Worm (Caenorhabditis elegans) whole organism, late embryonic: Measurements from ENCODE around the gene F47B7.3.

Source experiments
- C08G9.2 ChIP-seq: sonication (generic microtip); optimal IDR thresholded peaks from 2 replicates; lab custom pipeline; 2016; ENCODE audit warnings: mild to moderate bottlenecking, missing genetic modification characterization, moderate library complexity, missing compliant biosample characterization
- K09A11.1 ChIP-seq: sonication (generic microtip); optimal IDR thresholded peaks from 2 replicates; lab custom pipeline; 2017; ENCODE audit warnings: antibody characterized with exemption, mild to moderate bottlenecking, missing genetic modification characterization, missing compliant biosample characterization; ENCODE audit not compliant: insufficient read depth
- T23F11.4 ChIP-seq: fragments of 200-800 bp; sonication (Bioruptor generic); optimal IDR thresholded peaks from 2 replicates; lab custom pipeline; 2018; ENCODE audit warnings: mild to moderate bottlenecking, missing genetic modification characterization, missing compliant biosample characterization
- ceh-14 ChIP-seq: sonication (generic microtip); optimal IDR thresholded peaks from 2 replicates; lab custom pipeline; 2016; ENCODE audit warnings: missing genotype, missing genetic modification characterization, missing compliant biosample characterization
- ceh-18 ChIP-seq: sonication (generic microtip); optimal IDR thresholded peaks from 2 replicates; lab custom pipeline; 2016; ENCODE audit warnings: missing genetic modification characterization, missing compliant biosample characterization
- ceh-2 ChIP-seq: sonication (generic microtip); optimal IDR thresholded peaks from 2 replicates; lab custom pipeline; 2016; ENCODE audit warnings: missing genotype, missing genetic modification characterization, missing compliant biosample characterization
- ceh-22 ChIP-seq: sonication (generic microtip); optimal IDR thresholded peaks from 2 replicates; lab custom pipeline; 2017; ENCODE audit warnings: missing biosample characterization, missing genetic modification characterization
- ceh-24 ChIP-seq: sonication (generic microtip); optimal IDR thresholded peaks from 2 replicates; lab custom pipeline; 2016; ENCODE audit warnings: mild to moderate bottlenecking, missing genetic modification characterization, missing compliant biosample characterization
- ceh-30 ChIP-seq: fragments of 150-350 bp; optimal IDR thresholded peaks from 2 replicates; lab custom pipeline; 2014; ENCODE audit warnings: missing biosample characterization, missing genetic modification characterization
- ceh-31 ChIP-seq: sonication (generic microtip); optimal IDR thresholded peaks from 2 replicates; lab custom pipeline; 2016; ENCODE audit warnings: missing genetic modification characterization, missing compliant biosample characterization
- ceh-34 ChIP-seq: sonication (generic microtip); optimal IDR thresholded peaks from 2 replicates; lab custom pipeline; 2016; ENCODE audit warnings: mild to moderate bottlenecking, missing genetic modification characterization, missing compliant biosample characterization
- ceh-45 ChIP-seq: fragments of 200-800 bp; sonication (Bioruptor generic); IDR thresholded peaks from 2 replicates; pipeline ENCODE4 v1.3.6; 2022; ENCODE audit warnings: missing genetic modification reagents, missing genetic modification characterization, missing compliant biosample characterization
- ceh-48 ChIP-seq: sonication (generic microtip); optimal IDR thresholded peaks from 2 replicates; lab custom pipeline; 2016; ENCODE audit warnings: missing genetic modification characterization, inconsistent platforms, missing compliant biosample characterization
- dve-1 ChIP-seq: sonication (generic microtip); optimal IDR thresholded peaks from 2 replicates; lab custom pipeline; 2017; ENCODE audit warnings: antibody characterized with exemption, mild to moderate bottlenecking, missing genetic modification characterization, missing compliant biosample characterization
- elt-2 ChIP-seq: sonication (generic microtip); optimal IDR thresholded peaks from 2 replicates; lab custom pipeline; 2016; ENCODE audit warnings: missing genetic modification reagents, missing genetic modification characterization, missing compliant biosample characterization
- eyg-1 ChIP-seq: sonication (generic microtip); optimal IDR thresholded peaks from 2 replicates; lab custom pipeline; 2016; ENCODE audit warnings: missing genotype, missing genetic modification characterization, missing compliant biosample characterization
- gmeb-2 ChIP-seq: sonication (generic microtip); optimal IDR thresholded peaks from 2 replicates; lab custom pipeline; 2016; ENCODE audit warnings: missing genetic modification characterization, inconsistent platforms, missing compliant biosample characterization
- hlh-13 ChIP-seq: fragments of 200-800 bp; sonication (Bioruptor generic); optimal IDR thresholded peaks from 2 replicates; lab custom pipeline; 2018; ENCODE audit warnings: mild to moderate bottlenecking, missing genetic modification characterization, missing compliant biosample characterization
- hlh-15 ChIP-seq: sonication (generic microtip); optimal IDR thresholded peaks from 2 replicates; lab custom pipeline; 2016; ENCODE audit warnings: missing genetic modification characterization, missing compliant biosample characterization
- hlh-30 ChIP-seq: sonication (generic microtip); optimal IDR thresholded peaks from 2 replicates; lab custom pipeline; 2017; ENCODE audit warnings: antibody characterized with exemption, missing genetic modification characterization, missing compliant biosample characterization; ENCODE audit not compliant: insufficient read depth
- lim-6 ChIP-seq: sonication (generic microtip); optimal IDR thresholded peaks from 2 replicates; lab custom pipeline; 2016; ENCODE audit warnings: missing genetic modification characterization, missing compliant biosample characterization
- mec-3 ChIP-seq: sonication (generic microtip); optimal IDR thresholded peaks from 2 replicates; lab custom pipeline; 2016; ENCODE audit warnings: borderline replicate concordance, missing genetic modification characterization, missing compliant biosample characterization
- nfya-1 ChIP-seq: sonication (generic microtip); optimal IDR thresholded peaks from 2 replicates; lab custom pipeline; 2017; ENCODE audit warnings: missing genetic modification characterization, mild to moderate bottlenecking, missing compliant biosample characterization, antibody characterized with exemption, moderate library complexity
- nhr-11 ChIP-seq: fragments of 150-350 bp; optimal IDR thresholded peaks from 2 replicates; lab custom pipeline; 2014; ENCODE audit warnings: missing biosample characterization, missing genetic modification characterization
- npax-4 ChIP-seq: sonication (generic microtip); optimal IDR thresholded peaks from 2 replicates; lab custom pipeline; 2016; ENCODE audit warnings: missing genetic modification characterization, missing compliant biosample characterization
- odd-2 ChIP-seq: sonication (generic microtip); optimal IDR thresholded peaks from 2 replicates; lab custom pipeline; 2017; ENCODE audit warnings: antibody characterized with exemption, mild to moderate bottlenecking, missing genetic modification characterization, missing compliant biosample characterization
- pha-4 ChIP-seq: fragments of 150-350 bp; optimal IDR thresholded peaks from 2 replicates; lab custom pipeline; 2018; ENCODE audit warnings: missing biosample characterization, missing genetic modification reagents, missing genetic modification characterization
- pqm-1 ChIP-seq: sonication (generic microtip); optimal IDR thresholded peaks from 2 replicates; lab custom pipeline; 2016; ENCODE audit warnings: missing genetic modification characterization, missing compliant biosample characterization
- ref-2 ChIP-seq: sonication (generic microtip); optimal IDR thresholded peaks from 2 replicates; lab custom pipeline; 2016; ENCODE audit warnings: missing genetic modification characterization, missing compliant biosample characterization
- rnt-1 ChIP-seq: sonication (generic microtip); optimal IDR thresholded peaks from 2 replicates; lab custom pipeline; 2016; ENCODE audit warnings: missing genetic modification characterization, missing compliant biosample characterization
- sox-2 ChIP-seq: fragments of 200-800 bp; sonication (Bioruptor generic); IDR thresholded peaks from 2 replicates; pipeline ENCODE4 v1.3.6; 2022; ENCODE audit warnings: missing genetic modification reagents, missing genetic modification characterization, missing compliant biosample characterization
- sox-4 ChIP-seq: sonication (generic microtip); optimal IDR thresholded peaks from 2 replicates; lab custom pipeline; 2017; ENCODE audit warnings: mild to moderate bottlenecking, missing genetic modification characterization, inconsistent platforms, missing compliant biosample characterization
- tbx-2 ChIP-seq: sonication (generic microtip); optimal IDR thresholded peaks from 2 replicates; lab custom pipeline; 2016; ENCODE audit warnings: missing genetic modification characterization, missing compliant biosample characterization
- tbx-7 ChIP-seq: sonication (generic microtip); optimal IDR thresholded peaks from 2 replicates; lab custom pipeline; 2016; ENCODE audit warnings: missing genotype, missing genetic modification characterization, missing compliant biosample characterization
- unc-3 ChIP-seq, 2 experiments: fragments of 200-800 bp in 1 of 2; sonication (Bioruptor generic) in 1 of 2; sonication (generic microtip) in 1 of 2; conservative IDR thresholded peaks in 1 of 2; optimal IDR thresholded peaks in 1 of 2; 2 replicates each; pipeline versions ENCODE4 v1.3.6 to Lab custom; 2016 to 2022; ENCODE audit warnings: missing compliant biosample characterization in 2 of 2, missing genetic modification characterization in 2 of 2, missing genetic modification reagents in 1 of 2
- unc-42 ChIP-seq: sonication (generic microtip); optimal IDR thresholded peaks from 2 replicates; lab custom pipeline; 2016; ENCODE audit warnings: missing genotype, missing genetic modification characterization, missing compliant biosample characterization
- zip-5 ChIP-seq: sonication (generic microtip); optimal IDR thresholded peaks from 2 replicates; lab custom pipeline; 2016; ENCODE audit warnings: missing genetic modification characterization, missing compliant biosample characterization
- ztf-16 ChIP-seq: sonication (generic microtip); optimal IDR thresholded peaks from 2 replicates; lab custom pipeline; 2017; ENCODE audit warnings: missing genetic modification characterization, missing compliant biosample characterization

F47B7.3 gene

DNA sequence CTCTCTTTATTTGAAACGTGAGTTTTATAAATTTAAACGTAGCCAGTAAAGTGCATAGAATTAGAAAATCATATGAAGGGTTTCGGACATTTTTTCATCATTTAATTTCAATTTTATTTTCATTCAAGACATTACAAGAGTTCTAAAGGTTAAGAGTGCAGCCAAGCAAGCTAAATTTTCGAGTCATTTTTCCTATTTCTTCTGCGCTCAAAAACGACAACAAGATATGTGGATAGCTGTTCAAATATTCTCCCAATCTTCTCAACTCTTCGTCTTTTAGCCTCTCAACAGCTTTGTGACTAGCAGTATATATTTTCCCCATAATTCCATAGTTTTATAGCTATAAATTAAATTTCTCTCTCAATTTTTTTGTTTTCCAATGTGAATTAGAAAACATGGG, 19.5 kb upstream of the F47B7.3 start:
- TF ChIP-seq ceh-14 (no peak), zip-5 (tag; lab: Kevin White, UChicago) (no peak), nfya-1 (no peak), ceh-45 (GFP tag; lab: Robert Waterston, UW) (no peak), nhr-11 (tag; lab: Kevin White, UChicago) (no peak)

DNA sequence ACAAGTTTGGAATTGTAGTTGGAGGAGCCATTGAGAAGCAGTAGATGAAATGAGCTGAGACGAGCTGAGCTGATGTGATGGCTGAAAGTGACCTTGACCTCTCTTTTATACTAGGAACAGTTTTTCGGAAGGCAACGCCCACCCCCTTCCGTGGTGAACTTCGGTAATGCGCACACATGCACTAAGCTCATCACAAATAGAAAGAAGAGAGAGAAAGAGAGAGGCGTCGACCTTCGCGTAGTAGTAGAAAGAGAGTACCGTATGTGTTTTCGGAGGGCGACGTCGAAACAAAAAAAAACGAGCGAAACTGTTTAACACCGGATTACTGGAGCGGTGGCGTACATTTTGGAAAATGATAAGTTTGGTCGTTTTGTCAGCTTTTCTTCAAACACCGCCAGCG, 16.8 kb upstream of the F47B7.3 start, which contains the start of gene marg-1:
Gene marg-1, minus strand, starts transcription at position 101 of the 400 bp plus-strand sequence.
- TF ChIP-seq ceh-18 (tag; lab: Kevin White, UChicago) (no peak), sox-4 (no peak)
- TF ChIP-seq, all 69 proteins: peak for 0

DNA sequence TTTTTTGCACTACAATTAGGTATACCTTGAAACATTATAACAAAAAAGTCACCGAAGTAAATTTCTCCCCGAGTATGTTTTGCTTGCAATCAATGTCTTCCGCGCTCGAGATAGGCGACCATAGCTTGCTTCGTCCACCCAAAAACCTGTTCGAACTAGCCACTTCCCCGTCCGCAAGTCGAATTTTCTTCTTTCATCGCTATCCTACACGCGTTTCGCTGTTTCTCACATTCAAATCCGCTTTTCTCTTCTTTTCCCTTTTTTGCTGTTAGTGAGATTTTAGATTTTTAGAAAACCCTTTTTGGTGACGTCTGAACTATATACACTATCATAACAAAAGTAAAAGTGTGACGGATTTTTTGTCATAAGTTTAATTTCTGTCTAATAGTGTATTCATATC, 9.0 kb upstream of the F47B7.3 start:
- TF ChIP-seq tbx-2 (tag; lab: Kevin White, UChicago) (no peak), T23F11.4 (GFP tag; lab: Kevin White, UChicago) (no peak), eyg-1 (tag; lab: Kevin White, UChicago) (no peak)

DNA sequence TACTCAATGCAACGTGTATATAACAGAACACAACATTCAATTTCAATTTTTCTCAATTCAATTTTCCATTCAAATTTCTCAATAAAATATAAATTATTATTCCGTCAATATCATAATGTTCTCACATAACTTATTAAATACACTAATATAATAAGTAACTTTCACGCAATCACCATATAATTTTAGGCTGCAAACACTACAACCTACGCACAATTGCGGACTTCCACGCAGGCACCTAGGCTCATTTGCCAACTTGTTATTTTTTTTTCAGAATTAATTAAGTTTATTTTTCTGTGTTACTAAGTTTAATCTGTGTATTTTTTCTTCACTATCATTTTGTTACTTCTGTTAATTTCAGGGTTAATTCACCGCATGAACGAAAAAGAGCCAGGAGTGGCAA, 8.2 kb upstream of the F47B7.3 start, which contains the start of gene F47B7.2:
Gene F47B7.2, plus strand, starts transcription at position 358 of the 400 bp plus-strand sequence.
- TF ChIP-seq ceh-2 (tag; lab: Kevin White, UChicago) (no peak), ceh-24 (tag; lab: Kevin White, UChicago) (no peak), sox-2 (GFP tag; lab: Robert Waterston, UW) (no peak), ceh-14 (peak; percentile 3), hlh-13 (GFP tag; lab: Kevin White, UChicago) (no peak), ceh-31 (tag; lab: Kevin White, UChicago) (no peak), hlh-30 (tag; lab: Kevin White, UChicago) (no peak), mec-3 (tag; lab: Kevin White, UChicago) (no peak), rnt-1 (no peak), ceh-45 (GFP tag; lab: Robert Waterston, UW) (no peak), ceh-18 (tag; lab: Kevin White, UChicago) (no peak), lim-6 (tag; lab: Kevin White, UChicago) (no peak), ceh-34 (no peak), ztf-16 (tag; lab: Kevin White, UChicago) (no peak), nfya-1 (peak; percentile 2), hlh-15 (no peak), ceh-22 (no peak), ceh-48 (tag; lab: Kevin White, UChicago) (no peak), ceh-30 (tag; lab: Kevin White, UChicago) (no peak), ref-2 (tag; lab: Kevin White, UChicago) (no peak), dve-1 (no peak), npax-4 (tag; lab: Kevin White, UChicago) (no peak), pqm-1 (tag; lab: Kevin White, UChicago) (no peak), sox-4 (no peak), unc-3 (GFP tag; conservative IDR thresholded peaks at IDR 0.05; lab: Robert Waterston, UW) (no peak), unc-3 (tag; optimal IDR thresholded peaks at IDR 0.05; lab: Kevin White, UChicago) (no peak), tbx-7 (tag; lab: Kevin White, UChicago) (no peak), gmeb-2 (no peak), elt-2 (tag; lab: Kevin White, UChicago) (peak; percentile 18), odd-2 (tag; lab: Kevin White, UChicago) (peak; percentile 14), K09A11.1 (no peak), unc-42 (tag; lab: Kevin White, UChicago) (peak; percentile 74), nhr-11 (tag; lab: Kevin White, UChicago) (no peak), pha-4 (tag; lab: Kevin White, UChicago) (no peak), C08G9.2 (no peak)
